Worm (Caenorhabditis elegans) whole organism, mixed stage, embryonic: ENCODE results near the gene ugt-45.

ENCODE experiments used
- pha-4 ChIP-seq: fragments of 150-350 bp; optimal IDR thresholded peaks from 2 replicates; lab custom pipeline; 2018; ENCODE audit warnings: missing biosample characterization, missing genetic modification reagents, missing genetic modification characterization
- snpc-4 ChIP-seq: fragments of 150-350 bp; optimal IDR thresholded peaks from 2 replicates; lab custom pipeline; 2014; ENCODE audit warnings: missing biosample characterization, missing genetic modification characterization
- unc-39 ChIP-seq: fragments of 150-350 bp; optimal IDR thresholded peaks from 2 replicates; lab custom pipeline; 2014; ENCODE audit warnings: missing biosample characterization, missing genetic modification characterization

ce11 chrIV:3736244-3736643 is 14.7 kb downstream of the ugt-45 start:
- TF ChIP-seq snpc-4 (tag; lab: Kevin White, UChicago) (no peak), unc-39 (no peak), pha-4 (no peak)
